Worm (Caenorhabditis elegans) whole organism, L4/young adult: ENCODE data around the gene chtb-1.

Experiments used
- W03F9.2 ChIP-seq: fragments of 150-350 bp; optimal IDR thresholded peaks from 2 replicates; lab custom pipeline; 2014; ENCODE audit warnings: missing biosample characterization, missing genetic modification characterization
- him-1 ChIP-seq: sonication (generic microtip); optimal IDR thresholded peaks from 2 replicates; lab custom pipeline; 2016; ENCODE audit warnings: missing genotype, missing genetic modification reagents, missing genetic modification characterization, missing compliant biosample characterization

- TF ChIP-seq W03F9.2 (tag; lab: Kevin White, UChicago), result no peak
- no peak for TF ChIP-seq him-1
Observed at ce11 chrIII:9314476-9314875, 40.8 kb downstream of the chtb-1 start, which contains the start of gene C40H1.8.
